Worm (Caenorhabditis elegans) whole organism, late embryonic: ENCODE data around the gene F26F2.10.

Experiments used
- ceh-24 ChIP-seq: sonication (generic microtip); optimal IDR thresholded peaks from 2 replicates; lab custom pipeline; 2016; ENCODE audit warnings: mild to moderate bottlenecking, missing genetic modification characterization, missing compliant biosample characterization
- ceh-30 ChIP-seq: fragments of 150-350 bp; optimal IDR thresholded peaks from 2 replicates; lab custom pipeline; 2014; ENCODE audit warnings: missing biosample characterization, missing genetic modification characterization
- ceh-31 ChIP-seq: sonication (generic microtip); optimal IDR thresholded peaks from 2 replicates; lab custom pipeline; 2016; ENCODE audit warnings: missing genetic modification characterization, missing compliant biosample characterization
- ceh-34 ChIP-seq: sonication (generic microtip); optimal IDR thresholded peaks from 2 replicates; lab custom pipeline; 2016; ENCODE audit warnings: mild to moderate bottlenecking, missing genetic modification characterization, missing compliant biosample characterization
- ceh-48 ChIP-seq: sonication (generic microtip); optimal IDR thresholded peaks from 2 replicates; lab custom pipeline; 2016; ENCODE audit warnings: missing genetic modification characterization, inconsistent platforms, missing compliant biosample characterization

DNA sequence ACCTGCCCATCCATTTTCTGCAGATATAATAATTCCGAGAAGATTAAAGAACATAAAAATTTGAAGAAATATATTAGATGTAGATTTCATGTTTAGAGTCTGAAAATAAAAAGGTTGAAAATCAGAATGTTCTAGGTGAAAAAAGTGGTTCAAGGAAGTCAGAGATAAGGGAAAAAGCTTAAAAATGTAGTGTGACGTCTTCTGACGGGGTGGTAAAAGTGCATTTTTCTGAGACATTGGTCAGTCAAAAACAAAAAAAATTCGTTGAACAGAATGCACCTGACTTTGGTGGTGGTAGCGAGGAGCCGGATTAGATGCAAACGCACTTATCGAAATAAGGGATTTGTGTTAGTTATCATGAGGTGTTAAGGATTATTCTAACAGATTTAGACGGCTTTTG lies 12.0 kb upstream of the F26F2.10 start, which contains the start of gene F46B3.23:
- no peak for TF ChIP-seq ceh-34 (tag; lab: Kevin White, UChicago)
- TF ChIP-seq ceh-31 (tag; lab: Kevin White, UChicago): no peak
- no peak for TF ChIP-seq ceh-48
- no peak for TF ChIP-seq ceh-30 (tag; lab: Kevin White, UChicago)
- no peak for TF ChIP-seq ceh-24 (tag; lab: Kevin White, UChicago)
